Worm (Caenorhabditis elegans) whole organism, L3 larva: ENCODE data around the gene F54D1.6.
"Not testable (repeated sequence)": the region's sequence is repeated elsewhere in the genome, so short reads cannot be mapped to it uniquely, and the experiment has no call there.

Source experiments
- R02D3.7 ChIP-seq: fragments of 150-350 bp; optimal IDR thresholded peaks from 2 replicates; lab custom pipeline; 2014; ENCODE audit warnings: missing biosample characterization, missing genetic modification characterization
- ZK546.5 ChIP-seq: sonication (generic microtip); optimal IDR thresholded peaks from 2 replicates; lab custom pipeline; 2017; ENCODE audit warnings: missing biosample characterization, missing genetic modification characterization
- aly-2 ChIP-seq: fragments of 150-350 bp; optimal IDR thresholded peaks from 2 replicates; lab custom pipeline; 2014; ENCODE audit warnings: missing biosample characterization, missing genetic modification characterization
- ama-1 ChIP-seq: fragments of 150-350 bp; optimal IDR thresholded peaks from 2 replicates; lab custom pipeline; 2018
- ceh-16 ChIP-seq: sonication (generic microtip); optimal IDR thresholded peaks from 2 replicates; lab custom pipeline; 2017; ENCODE audit warnings: missing biosample characterization, missing genetic modification characterization
- ceh-28 ChIP-seq: fragments of 150-350 bp; optimal IDR thresholded peaks from 2 replicates; lab custom pipeline; 2014; ENCODE audit warnings: missing biosample characterization, missing genetic modification reagents, missing genetic modification characterization
- ceh-9 ChIP-seq: sonication (generic microtip); optimal IDR thresholded peaks from 2 replicates; lab custom pipeline; 2018; ENCODE audit warnings: missing biosample characterization, missing genetic modification characterization
- daf-12 ChIP-seq: fragments of 150-350 bp; optimal IDR thresholded peaks from 2 replicates; lab custom pipeline; 2014; ENCODE audit warnings: missing biosample characterization, missing genetic modification reagents, missing genetic modification characterization
- egl-27 ChIP-seq: sonication (generic microtip); optimal IDR thresholded peaks from 4 replicates; lab custom pipeline; 2017; ENCODE audit warnings: missing biosample characterization, missing genetic modification reagents, missing genetic modification characterization
- egl-5 ChIP-seq: fragments of 150-350 bp; optimal IDR thresholded peaks from 2 replicates; lab custom pipeline; 2017; ENCODE audit warnings: missing biosample characterization, missing genetic modification reagents, missing genetic modification characterization, inconsistent platforms
- elt-1 ChIP-seq: fragments of 150-350 bp; optimal IDR thresholded peaks from 2 replicates; lab custom pipeline; 2014; ENCODE audit warnings: missing biosample characterization, missing genetic modification characterization
- fkh-2 ChIP-seq: fragments of 150-350 bp; optimal IDR thresholded peaks from 2 replicates; lab custom pipeline; 2014; ENCODE audit warnings: missing biosample characterization, missing genetic modification reagents, missing genetic modification characterization
- hmg-11 ChIP-seq: sonication (generic microtip); optimal IDR thresholded peaks from 2 replicates; lab custom pipeline; 2016; ENCODE audit warnings: missing genetic modification characterization, missing compliant biosample characterization
- jun-1 ChIP-seq: fragments of 150-350 bp; optimal IDR thresholded peaks from 2 replicates; lab custom pipeline; 2014; ENCODE audit warnings: missing biosample characterization, missing genetic modification reagents, missing genetic modification characterization
- lin-15B ChIP-seq: fragments of 150-350 bp; optimal IDR thresholded peaks from 2 replicates; lab custom pipeline; 2014; ENCODE audit warnings: missing biosample characterization, missing genetic modification characterization
- lin-39 ChIP-seq: fragments of 150-350 bp; optimal IDR thresholded peaks from 2 replicates; lab custom pipeline; 2018; ENCODE audit warnings: missing biosample characterization, missing genetic modification reagents, missing genetic modification characterization
- lsy-12 ChIP-seq: sonication (generic microtip); optimal IDR thresholded peaks from 2 replicates; lab custom pipeline; 2016; ENCODE audit warnings: mild to moderate bottlenecking, missing genetic modification characterization, missing compliant biosample characterization
- mml-1 ChIP-seq: fragments of 150-350 bp; sonication (generic microtip); optimal IDR thresholded peaks from 3 replicates; lab custom pipeline; 2014; ENCODE audit warnings: missing biosample characterization, missing genetic modification characterization
- nfya-1 ChIP-seq: sonication (generic microtip); optimal IDR thresholded peaks from 2 replicates; lab custom pipeline; 2017; ENCODE audit warnings: missing genetic modification characterization, mild to moderate bottlenecking, missing compliant biosample characterization, antibody characterized with exemption, moderate library complexity; ENCODE audit not compliant: insufficient read depth
- nhr-11 ChIP-seq: fragments of 150-350 bp; optimal IDR thresholded peaks from 2 replicates; lab custom pipeline; 2014; ENCODE audit warnings: missing biosample characterization, missing genetic modification characterization
- nhr-237 ChIP-seq: fragments of 150-350 bp; optimal IDR thresholded peaks from 2 replicates; lab custom pipeline; 2014; ENCODE audit warnings: missing biosample characterization, missing genetic modification characterization
- nhr-28 ChIP-seq: fragments of 150-350 bp; optimal IDR thresholded peaks from 2 replicates; lab custom pipeline; 2014; ENCODE audit warnings: missing biosample characterization, missing genetic modification characterization
- nhr-76 ChIP-seq: fragments of 150-350 bp; sonication (generic microtip); optimal IDR thresholded peaks from 5 replicates; lab custom pipeline; 2014; ENCODE audit warnings: missing biosample characterization, missing genetic modification characterization
- pha-4 ChIP-seq: fragments of 150-350 bp; optimal IDR thresholded peaks from 2 replicates; lab custom pipeline; 2014; ENCODE audit warnings: missing biosample characterization, missing genetic modification reagents, missing genetic modification characterization
- sea-2 ChIP-seq: fragments of 150-350 bp; sonication (generic microtip); optimal IDR thresholded peaks from 4 replicates; lab custom pipeline; 2014; ENCODE audit warnings: missing biosample characterization, missing genetic modification reagents, missing genetic modification characterization
- snpc-4 ChIP-seq: fragments of 150-350 bp; optimal IDR thresholded peaks from 2 replicates; lab custom pipeline; 2014; ENCODE audit warnings: missing biosample characterization, missing genetic modification characterization
- unc-39 ChIP-seq: sonication (generic microtip); optimal IDR thresholded peaks from 4 replicates; lab custom pipeline; 2017; ENCODE audit warnings: missing biosample characterization, missing genetic modification characterization
- unc-62 ChIP-seq: fragments of 150-350 bp; sonication (generic microtip); optimal IDR thresholded peaks from 4 replicates; lab custom pipeline; 2014; ENCODE audit warnings: missing biosample characterization, missing genetic modification reagents, missing genetic modification characterization
- zag-1 ChIP-seq: fragments of 150-350 bp; optimal IDR thresholded peaks from 2 replicates; lab custom pipeline; 2014; ENCODE audit warnings: missing biosample characterization, missing genetic modification characterization
- ztf-11 ChIP-seq: fragments of 150-350 bp; optimal IDR thresholded peaks from 2 replicates; lab custom pipeline; 2014; ENCODE audit warnings: missing biosample characterization, missing genetic modification characterization
- ztf-4 ChIP-seq: fragments of 150-350 bp; optimal IDR thresholded peaks from 2 replicates; lab custom pipeline; 2014; ENCODE audit warnings: missing biosample characterization, missing genetic modification characterization

F54D1.6 gene

ce11 chrIV:11260544-11261227, 26.9 kb upstream of the F54D1.6 start, which contains the start of gene C05C12.5:
Gene C05C12.5 (minus strand): TSS chrIV:11261185.
- TF ChIP-seq lsy-12 (tag; lab: Kevin White, UChicago): no peak
- no peak for TF ChIP-seq nhr-28 (tag; lab: Kevin White, UChicago)
- no peak for TF ChIP-seq ZK546.5 (tag; lab: Kevin White, UChicago)
- TF ChIP-seq aly-2 (tag; lab: Kevin White, UChicago): no peak
- no peak for TF ChIP-seq pha-4
- no peak for TF ChIP-seq nhr-76 (tag; lab: Kevin White, UChicago)
- TF ChIP-seq unc-62 (GFP tag; lab: Kevin White, UChicago): no peak
- no peak for TF ChIP-seq fkh-2 (tag; lab: Kevin White, UChicago)
- TF ChIP-seq hmg-11 (tag; lab: Kevin White, UChicago): no peak
- no peak for TF ChIP-seq snpc-4 (tag; lab: Kevin White, UChicago)
- no peak for TF ChIP-seq ceh-9 (tag; lab: Kevin White, UChicago)
- TF ChIP-seq elt-1 (tag; lab: Kevin White, UChicago): no peak
- no peak for TF ChIP-seq sea-2 (GFP tag; lab: Kevin White, UChicago)

DNA sequence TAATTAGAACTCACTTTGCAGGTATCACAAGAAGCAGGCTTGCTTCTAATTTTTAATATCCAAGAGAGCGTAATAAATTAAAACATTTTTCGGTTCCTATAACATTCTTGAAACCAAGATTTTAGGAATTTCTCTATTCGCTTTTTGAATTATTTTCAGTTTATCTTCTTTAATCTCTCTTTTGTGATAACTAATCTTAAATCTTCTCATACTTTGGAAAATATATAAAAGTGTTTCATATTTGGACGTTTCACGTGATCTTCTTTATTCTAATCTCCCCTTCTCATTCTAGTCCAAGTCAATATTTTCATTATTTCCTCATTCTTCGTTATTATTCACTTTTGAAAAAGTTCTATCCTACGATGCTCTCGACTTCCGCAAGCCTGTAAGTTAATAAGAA, 26.1 kb upstream of the F54D1.6 start, which contains the start of gene F54D1.1:
Gene F54D1.1 (plus strand): TSS at position 301 of the 400 bp plus-strand sequence.
- TF ChIP-seq lin-15B (tag; lab: Kevin White, UChicago) (no peak), elt-1 (tag; lab: Kevin White, UChicago) (no peak), sea-2 (GFP tag; lab: Kevin White, UChicago) (no peak), nfya-1 (tag; lab: Kevin White, UChicago) (no peak), nhr-28 (tag; lab: Kevin White, UChicago) (no peak), ama-1 (no peak), ceh-9 (tag; lab: Kevin White, UChicago) (no peak), ceh-16 (no peak)
- TF ChIP-seq, all 47 proteins: peak for 0

DNA sequence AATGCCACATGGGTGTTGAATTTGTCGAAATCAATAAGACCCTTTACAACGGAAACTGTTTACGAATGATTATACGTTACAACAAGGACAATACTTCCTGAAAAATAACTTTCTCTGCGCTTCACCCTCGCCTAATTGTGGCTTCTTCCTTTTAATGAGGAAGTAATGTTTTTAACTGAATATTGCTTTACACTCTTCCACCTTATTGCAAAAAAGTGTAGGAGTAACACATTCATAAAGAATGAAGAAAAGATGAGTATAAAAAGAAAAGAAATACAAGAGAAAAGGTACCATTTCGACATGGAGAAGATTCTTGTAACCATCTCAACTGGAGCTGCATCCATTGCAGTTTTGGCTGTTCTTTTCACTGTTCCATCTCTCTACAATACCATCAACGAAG, 24.5 kb upstream of the F54D1.6 start, which contains the start of gene col-126:
Gene col-126 (plus strand): TSS at position 301 of the 400 bp plus-strand sequence.
- not testable (repeated sequence) for TF ChIP-seq ztf-11; ztf-4 (tag; lab: Kevin White, UChicago); mml-1 (tag; lab: Kevin White, UChicago)

ce11 chrIV:11266090-11266489, 21.5 kb upstream of the F54D1.6 start, which contains the start of gene col-127:
Gene col-127 (minus strand): TSS chrIV:11266190.
- TF ChIP-seq jun-1 (tag; lab: Kevin White, UChicago): no peak
- no peak for TF ChIP-seq nhr-11 (tag; lab: Kevin White, UChicago)
- no peak for TF ChIP-seq pha-4
- TF ChIP-seq nfya-1 (tag; lab: Kevin White, UChicago): no peak
- no peak for TF ChIP-seq R02D3.7 (tag; lab: Kevin White, UChicago)
- no peak for TF ChIP-seq unc-39 (tag; lab: Kevin White, UChicago)

ce11 chrIV:11269483-11269882, 18.1 kb upstream of the F54D1.6 start:
- TF ChIP-seq egl-5 (tag; lab: Kevin White, UChicago) (no peak), pha-4 (peak; percentile 90)

DNA sequence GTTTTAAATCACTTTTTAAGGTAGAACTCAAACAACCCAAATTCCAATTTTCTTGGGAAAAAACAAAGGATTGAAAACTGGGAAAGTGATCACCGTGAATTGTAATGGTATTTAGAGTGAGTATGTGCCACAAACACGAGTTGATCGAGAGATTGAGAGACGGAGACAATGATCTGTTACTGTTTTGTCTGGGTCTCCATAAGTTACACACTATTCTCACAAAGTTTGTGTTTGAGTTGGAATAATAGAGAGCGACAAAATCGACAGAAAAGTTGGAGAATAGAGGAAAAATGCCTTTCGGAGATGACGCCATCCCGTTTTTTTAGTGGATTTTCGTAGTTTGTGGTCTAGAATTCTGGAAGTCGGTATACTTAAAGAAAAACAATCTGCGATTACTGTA, 16.3 kb upstream of the F54D1.6 start, which contains the start of gene nhr-7:
Gene nhr-7 (minus strand): TSS at position 101 of the 400 bp plus-strand sequence.
- TF ChIP-seq lin-39 (no peak), pha-4 (peak; percentile 72)
- TF ChIP-seq, all 47 proteins: peak for 1

- TF ChIP-seq ceh-28 (tag; lab: Kevin White, UChicago) (no peak), zag-1 (tag; lab: Kevin White, UChicago) (no peak), daf-12 (tag; lab: Kevin White, UChicago) (no peak), nhr-237 (tag; lab: Kevin White, UChicago) (no peak), ztf-11 (no peak), egl-27 (tag; lab: Kevin White, UChicago) (no peak), nfya-1 (tag; lab: Kevin White, UChicago) (no peak), nhr-76 (tag; lab: Kevin White, UChicago) (no peak)
Measured at ce11 chrIV:11273151-11273550, 14.5 kb upstream of the F54D1.6 start, which contains the start of gene gtl-2. Gene gtl-2 (plus strand): TSS chrIV:11273451.
